Worm (Caenorhabditis elegans): ENCODE measurements around the gene T13B5.9.

DNA sequence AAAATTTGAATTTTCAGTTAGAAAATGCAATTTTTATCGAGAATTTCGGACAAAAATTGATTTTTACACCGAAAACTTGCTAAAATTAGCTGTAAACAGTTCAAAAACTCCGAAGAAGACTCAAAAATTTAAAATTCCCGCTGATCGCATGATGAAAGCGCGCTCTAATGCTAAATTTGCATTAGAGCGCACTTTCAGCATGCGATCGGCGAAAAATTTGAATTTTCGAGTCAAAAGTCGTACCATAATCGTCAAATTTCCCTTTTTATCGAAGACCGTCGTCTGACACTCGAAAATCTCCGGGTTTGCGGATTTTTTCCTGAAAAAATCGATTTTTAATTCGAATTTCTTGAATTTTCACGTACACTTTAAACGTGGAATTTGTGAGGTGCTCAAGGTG lies 29.0 kb upstream of the T13B5.9 start:
- TF ChIP-seq cog-1 (tag; optimal IDR thresholded peaks at IDR 0.05), result no peak
- TF ChIP-seq klf-2 (GFP tag; conservative IDR thresholded peaks at IDR 0.05), result no peak
- no peak for TF ChIP-seq ref-1 (GFP tag; conservative IDR thresholded peaks at IDR 0.05)
- TF ChIP-seq ztf-29 (GFP tag; IDR thresholded peaks at IDR 0.05), result no peak
- TF ChIP-seq flt-1 (GFP tag; IDR thresholded peaks at IDR 0.05), result no peak
- no peak for TF ChIP-seq med-1 (GFP tag; optimal IDR thresholded peaks at IDR 0.05; ENCODE audit: insufficient read depth)
